Worm (Caenorhabditis elegans): ENCODE data around the gene egl-27.

Gene egl-27

DNA sequence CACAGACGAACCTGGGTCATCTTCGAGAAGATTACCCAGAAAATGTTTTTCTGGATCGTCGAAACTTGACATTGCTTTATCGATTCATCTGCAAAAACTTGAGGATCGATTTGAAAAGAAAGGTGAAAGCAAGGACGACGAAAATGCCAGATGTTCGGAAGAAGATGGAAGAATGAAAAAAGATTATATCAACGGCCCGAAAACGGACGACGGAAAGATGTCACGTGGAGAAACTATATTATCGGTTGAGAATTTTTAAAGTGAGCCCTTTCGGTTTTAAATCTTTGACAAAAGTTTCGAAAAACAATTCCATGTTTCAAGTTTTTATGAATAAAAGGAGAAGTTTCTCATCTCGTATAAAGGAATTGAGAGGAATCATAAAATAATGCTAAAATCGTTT, 23.4 kb downstream of the egl-27 start, which contains the start of gene dnj-5:
Gene dnj-5 (minus strand): TSS at position 101 of the 400 bp plus-strand sequence.
- TF ChIP-seq unc-62 (GFP tag; optimal IDR thresholded peaks at IDR 0.05): no peak

DNA sequence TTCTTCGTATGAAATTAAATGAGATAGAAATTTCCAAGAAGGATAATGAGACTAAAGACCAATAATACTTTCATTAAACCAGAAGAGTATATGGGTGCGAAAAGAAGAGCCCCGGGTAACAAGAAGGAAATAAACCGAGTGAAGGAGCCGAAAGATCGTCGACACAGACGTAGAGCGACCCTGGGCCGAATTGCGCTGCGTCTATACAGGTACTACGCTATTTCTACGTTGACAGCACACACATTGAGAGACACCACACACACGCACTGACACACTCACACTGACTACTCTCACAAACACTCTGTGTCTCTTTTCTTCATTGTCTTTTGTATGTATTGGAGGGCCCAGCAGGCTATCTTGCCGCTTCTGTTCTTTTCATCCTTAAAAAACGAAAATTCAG, 24.0 kb downstream of the egl-27 start:
- TF ChIP-seq unc-62 (GFP tag; optimal IDR thresholded peaks at IDR 0.05): no peak

DNA sequence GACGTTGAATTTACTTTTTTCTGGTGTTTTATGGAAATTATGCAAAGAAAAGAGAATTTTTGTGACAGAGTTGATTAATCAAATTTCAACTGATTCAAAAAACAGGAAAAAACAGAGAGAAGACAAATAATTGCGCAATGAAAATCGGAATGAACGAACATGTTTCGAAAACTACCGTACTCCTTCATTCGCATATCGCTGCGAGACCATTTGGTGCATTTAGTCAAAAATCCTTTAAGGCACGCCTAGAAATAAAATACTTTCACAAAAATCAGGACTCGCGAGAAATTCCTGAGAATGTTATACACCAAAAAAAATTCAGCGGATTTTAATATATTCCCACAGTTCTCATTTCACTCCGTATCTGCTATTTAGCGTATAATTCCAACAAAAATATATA, 25.2 kb downstream of the egl-27 start:
- TF ChIP-seq unc-62 (GFP tag; optimal IDR thresholded peaks at IDR 0.05): no peak

DNA sequence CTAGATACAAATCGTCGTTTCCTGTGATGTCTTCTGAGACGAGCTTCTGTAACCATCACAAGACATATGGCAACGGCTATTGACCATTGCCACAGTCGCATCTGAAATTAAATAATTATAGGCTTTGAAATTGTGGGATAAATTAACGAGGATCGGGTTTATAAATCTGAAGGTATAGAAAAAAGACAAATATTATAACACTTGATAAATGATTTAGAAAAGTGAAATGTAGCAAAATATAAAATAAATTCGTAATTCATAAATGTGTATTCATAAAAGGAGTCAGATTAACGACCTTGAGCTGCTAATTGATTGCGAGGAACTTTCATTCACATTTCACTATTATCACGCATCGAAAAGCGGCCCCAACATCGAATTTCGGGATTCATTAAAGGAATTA, 28.8 kb downstream of the egl-27 start, which contains the start of gene aff-1:
Gene aff-1 (minus strand): TSS at position 101 of the 400 bp plus-strand sequence.
- TF ChIP-seq unc-62 (GFP tag; optimal IDR thresholded peaks at IDR 0.05): no peak

DNA sequence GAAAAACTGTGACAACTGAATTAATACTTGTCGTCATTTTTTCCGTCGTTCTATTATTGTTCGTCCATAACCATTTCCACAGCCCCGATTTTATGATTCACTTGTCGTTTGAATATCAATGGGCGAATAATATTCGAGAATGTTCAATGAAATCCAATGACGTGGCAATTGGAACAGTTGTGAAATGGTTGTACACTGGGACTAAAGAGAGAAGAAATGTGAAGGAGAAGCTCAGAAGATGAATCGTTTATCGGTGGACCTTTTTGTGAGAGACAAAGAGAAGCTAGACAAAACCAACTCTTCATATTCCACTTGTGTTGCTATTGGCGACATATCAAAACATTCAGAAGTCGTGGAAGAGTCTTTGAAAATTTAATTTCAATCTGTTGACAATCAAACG, 36.0 kb downstream of the egl-27 start, which contains the start of gene clhm-1:
Gene clhm-1 (minus strand): TSS at position 207 of the 400 bp plus-strand sequence.
- TF ChIP-seq unc-62 (GFP tag; optimal IDR thresholded peaks at IDR 0.05): no peak

DNA sequence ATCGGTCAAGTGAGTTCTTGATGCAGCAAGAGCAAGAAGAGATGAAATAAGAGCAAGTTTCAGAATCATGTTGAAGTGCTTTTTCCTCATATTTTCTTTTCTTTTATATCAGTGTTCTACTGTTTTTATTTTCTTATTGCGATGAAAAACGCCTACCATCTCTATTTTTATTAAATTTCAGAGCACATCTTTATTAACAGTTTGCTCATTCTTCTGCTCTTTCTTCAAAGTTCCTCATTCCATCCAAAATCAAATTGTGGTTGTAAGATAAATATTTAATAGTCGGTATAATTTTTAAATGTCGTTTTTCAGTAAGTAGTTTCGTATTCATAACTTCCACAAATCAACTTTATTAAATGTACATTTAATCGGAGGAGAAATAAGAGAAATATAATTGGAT, 37.7 kb downstream of the egl-27 start, which contains the start of gene C44B7.5:
Gene C44B7.5 (minus strand): TSS at position 101 of the 400 bp plus-strand sequence.
- no peak for TF ChIP-seq unc-62 (GFP tag; optimal IDR thresholded peaks at IDR 0.05)

DNA sequence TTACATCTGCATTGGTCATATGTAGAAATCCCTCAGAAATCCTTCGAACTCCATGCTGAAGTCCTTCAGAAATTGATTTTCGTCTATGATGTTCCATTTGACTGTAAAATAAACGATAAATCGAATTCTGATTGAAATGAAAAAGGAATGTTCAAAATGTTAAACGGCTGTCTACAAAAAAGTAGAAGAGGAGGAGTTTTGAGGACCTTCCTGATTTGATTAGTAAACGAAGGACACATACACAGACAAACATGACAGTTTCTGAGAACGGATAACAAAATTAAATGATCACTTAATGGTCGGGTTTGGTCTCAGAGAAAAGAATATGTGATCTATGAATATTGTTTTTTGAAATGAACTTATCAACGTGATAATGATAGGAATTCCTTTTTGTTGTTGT, 42.1 kb downstream of the egl-27 start, which contains the start of gene slc-36.5:
Gene slc-36.5 (minus strand): TSS at position 101 of the 400 bp plus-strand sequence.
- no peak for TF ChIP-seq unc-62 (GFP tag; optimal IDR thresholded peaks at IDR 0.05)

DNA sequence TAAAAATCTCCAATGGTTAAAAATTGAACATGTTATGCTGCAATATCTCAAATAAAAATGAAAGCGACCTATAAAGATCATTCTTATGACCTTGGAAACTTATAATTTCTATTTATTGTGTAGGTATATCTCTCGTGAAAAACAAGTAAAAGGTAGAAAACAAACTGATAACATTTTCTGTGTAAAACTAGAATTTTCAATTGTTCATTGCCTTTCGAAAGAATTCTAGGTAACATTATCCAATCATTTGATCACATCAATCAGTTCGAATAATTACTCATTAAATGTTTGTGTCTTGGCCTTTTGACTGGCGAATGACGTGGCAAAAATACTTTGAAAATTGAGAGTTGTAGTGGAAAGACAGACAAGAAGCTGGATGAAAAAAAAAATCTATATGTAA, 43.1 kb downstream of the egl-27 start:
- TF ChIP-seq unc-62 (GFP tag; optimal IDR thresholded peaks at IDR 0.05): no peak

DNA sequence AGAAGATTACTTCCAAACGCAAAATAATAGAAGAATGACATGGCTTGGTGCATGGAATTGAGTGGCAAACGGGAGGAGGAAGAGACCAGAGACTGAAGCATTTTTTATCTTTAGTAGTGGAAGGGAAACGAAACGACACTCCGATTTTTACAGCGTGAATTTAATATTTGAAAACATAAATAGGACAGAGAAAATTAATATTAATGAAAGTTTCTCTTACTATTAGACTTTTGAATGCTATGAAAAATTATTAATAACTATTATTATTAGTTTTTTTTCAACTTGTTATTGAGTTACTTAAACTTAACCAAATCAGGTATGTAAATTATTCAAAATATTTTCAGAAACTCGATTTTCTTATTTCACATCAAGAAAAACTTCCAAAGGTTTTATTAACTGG, 45.3 kb downstream of the egl-27 start, which contains the start of gene C44B7.7:
Gene C44B7.7 (minus strand): TSS at position 101 of the 400 bp plus-strand sequence.
- no peak for TF ChIP-seq unc-62 (GFP tag; optimal IDR thresholded peaks at IDR 0.05)

DNA sequence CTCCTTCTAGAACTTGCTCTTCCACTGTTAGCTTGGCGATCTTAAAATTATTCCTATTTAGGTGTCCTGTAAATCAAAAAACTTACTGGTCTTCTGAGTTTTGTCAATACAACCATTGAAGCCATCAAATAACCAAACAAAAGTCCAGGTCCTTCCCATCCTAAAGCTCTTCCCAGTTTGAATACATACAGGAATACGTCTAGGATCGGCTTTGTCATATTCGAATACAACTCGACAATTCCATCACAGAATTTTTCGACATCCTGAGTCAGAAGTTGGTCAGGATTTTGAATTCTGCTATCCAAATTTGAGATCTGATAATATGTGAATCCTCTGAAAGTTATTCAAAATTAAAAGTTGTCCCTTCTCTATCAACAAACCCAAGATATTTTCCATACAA, 47.5 kb downstream of the egl-27 start:
- TF ChIP-seq unc-62 (GFP tag; optimal IDR thresholded peaks at IDR 0.05): no peak

DNA sequence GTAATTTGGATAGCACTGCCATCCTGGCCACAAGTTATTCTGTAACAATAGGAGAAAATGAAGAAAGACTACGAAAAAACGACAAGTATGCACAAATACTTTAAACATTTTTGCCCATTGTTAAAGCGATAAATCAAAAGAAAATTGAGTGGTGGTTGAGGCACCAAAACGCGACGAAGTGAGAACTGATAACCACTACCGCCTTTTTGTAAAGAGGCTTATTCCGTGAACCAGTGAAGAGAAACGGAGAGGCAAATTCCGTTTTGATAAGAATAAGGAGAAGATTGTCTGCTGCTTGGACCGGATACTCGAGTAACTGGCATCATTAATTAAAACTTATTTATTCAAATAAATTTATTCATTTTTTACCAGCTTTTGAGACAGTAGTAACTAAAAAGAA, 48.9 kb downstream of the egl-27 start, which contains the start of gene pmp-1:
Gene pmp-1 (minus strand): TSS at position 39 of the 400 bp plus-strand sequence.
- TF ChIP-seq unc-62 (GFP tag; optimal IDR thresholded peaks at IDR 0.05): no peak

DNA sequence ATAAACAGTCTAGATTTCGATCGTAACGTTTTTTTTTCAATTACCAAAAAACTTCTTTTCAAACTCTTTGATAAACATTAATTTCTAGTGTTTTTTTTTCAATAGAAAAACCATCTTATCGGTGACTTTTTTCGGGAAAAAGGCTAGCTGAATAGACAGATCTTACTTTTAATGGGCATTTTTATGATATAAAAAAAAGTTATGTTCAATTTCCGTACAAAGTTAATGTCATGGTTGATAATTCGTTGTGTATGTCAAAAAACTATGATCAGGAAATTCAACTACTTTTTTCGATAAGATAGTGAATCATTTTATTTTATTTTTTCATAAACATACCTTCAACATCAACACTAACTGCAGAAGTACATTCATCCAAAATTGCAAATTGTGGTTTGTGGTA, 49.8 kb downstream of the egl-27 start:
- no peak for TF ChIP-seq unc-62 (GFP tag; optimal IDR thresholded peaks at IDR 0.05)

DNA sequence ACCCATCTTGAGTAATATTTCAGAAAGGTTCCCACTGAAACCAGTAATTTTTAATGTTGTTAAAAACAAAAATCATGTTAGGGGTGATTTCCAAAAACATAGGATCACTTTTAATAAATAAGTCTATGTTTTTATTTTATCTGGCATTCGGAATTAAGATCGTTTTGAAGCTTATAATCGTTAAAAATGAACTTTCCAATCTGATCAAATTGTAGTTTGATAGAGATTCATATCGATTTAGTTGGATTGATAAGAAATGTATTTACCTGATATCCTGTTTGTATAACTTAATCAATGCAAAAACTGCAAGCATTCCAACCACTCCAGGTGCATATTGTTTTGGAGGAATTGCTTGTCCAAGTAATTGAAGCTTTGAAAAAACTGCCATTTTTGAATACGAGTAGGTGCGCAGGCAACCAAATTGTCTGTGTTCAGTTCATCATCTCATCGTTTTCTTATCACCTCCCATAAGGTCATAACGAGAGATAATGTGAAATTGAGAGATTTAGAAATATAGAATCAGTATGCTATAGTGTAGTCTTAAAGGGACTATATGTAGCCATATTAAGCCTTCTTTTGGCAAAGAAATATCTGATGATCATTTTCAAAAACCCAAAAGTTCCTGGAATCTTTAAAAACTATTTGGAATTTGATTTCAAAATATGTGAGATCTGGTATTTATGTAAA, 52.7 kb downstream of the egl-27 start, which contains the start of gene pmp-2:
Gene pmp-2 (minus strand): TSS at position 487 of the 687 bp plus-strand sequence.
- no peak for TF ChIP-seq unc-62 (GFP tag; optimal IDR thresholded peaks at IDR 0.05)

DNA sequence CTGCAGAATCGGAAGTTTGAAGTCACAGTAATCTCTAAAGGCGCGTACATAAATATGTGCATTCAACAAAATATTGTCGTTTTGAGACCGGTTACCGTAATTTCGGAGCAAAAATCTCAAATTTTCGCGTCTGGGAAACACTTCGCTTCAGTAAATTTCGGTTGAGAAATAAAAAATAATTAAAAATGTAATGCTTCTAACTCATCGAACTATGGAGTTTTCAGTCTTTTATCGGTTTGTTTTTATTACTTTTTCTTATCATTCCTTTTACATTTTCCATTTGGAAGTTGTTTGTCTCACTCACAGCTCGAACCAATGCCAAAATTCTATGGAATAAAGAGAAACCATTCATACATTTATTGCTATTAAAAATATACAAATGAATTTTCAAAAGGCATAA, 53.4 kb downstream of the egl-27 start:
- no peak for TF ChIP-seq unc-62 (GFP tag; optimal IDR thresholded peaks at IDR 0.05)

DNA sequence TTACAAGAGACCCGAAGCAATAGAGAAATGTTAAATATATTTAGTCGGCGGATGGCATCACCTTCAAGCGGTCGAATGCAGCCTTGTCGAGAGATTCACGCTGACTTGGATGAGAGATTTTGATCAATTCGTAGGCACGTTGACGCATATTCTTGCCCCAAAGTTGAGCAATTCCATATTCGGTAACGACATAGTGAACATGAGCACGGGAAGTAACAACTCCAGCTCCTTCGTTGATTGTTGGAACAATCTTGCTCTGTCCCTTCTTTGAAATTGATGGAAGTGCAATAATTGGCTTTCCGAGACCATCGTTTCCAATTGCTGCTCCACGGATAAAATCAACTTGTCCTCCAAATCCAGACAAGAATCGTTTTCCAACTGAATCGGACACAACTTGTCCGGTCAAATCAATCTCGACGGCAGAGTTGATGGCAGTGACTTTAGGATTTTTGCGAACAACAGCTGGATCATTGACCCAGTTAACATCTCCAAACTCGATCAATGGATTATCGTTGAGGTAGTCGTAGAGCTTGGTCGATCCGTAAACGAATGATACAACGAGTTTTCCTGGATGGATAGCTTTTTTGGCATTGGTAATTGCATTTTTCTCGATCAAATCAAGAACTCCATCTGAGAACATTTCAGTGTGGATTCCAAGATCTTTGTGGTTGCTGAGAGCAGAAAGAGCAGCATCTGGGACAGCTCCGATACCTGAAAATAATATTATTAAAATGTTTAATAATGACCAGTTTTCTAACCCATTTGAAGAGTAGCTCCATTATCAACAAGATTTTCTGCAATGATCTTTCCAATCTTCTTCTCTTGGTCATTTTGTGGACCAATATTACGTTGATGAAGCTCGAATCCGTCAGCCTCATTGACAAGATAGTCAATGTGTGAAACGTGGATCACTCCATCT, 54.1 kb downstream of the egl-27 start:
- TF ChIP-seq unc-62 (GFP tag; optimal IDR thresholded peaks at IDR 0.05): no peak

DNA sequence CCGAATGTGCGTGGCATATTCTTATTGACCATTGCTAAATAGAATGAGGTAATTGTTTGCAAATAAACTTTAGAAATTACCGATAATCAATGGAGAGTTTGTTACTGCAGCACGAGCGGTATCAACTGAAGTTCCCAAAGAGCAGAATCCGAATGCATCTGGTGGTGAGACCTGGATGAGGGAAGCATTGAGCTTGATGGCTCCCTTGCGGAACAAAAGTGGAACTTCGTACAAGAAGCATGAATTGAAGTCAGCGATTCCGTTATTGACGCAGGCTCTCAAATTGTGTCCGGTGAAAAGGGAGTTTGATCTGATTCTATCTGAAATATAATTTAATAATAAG, 54.7 kb downstream of the egl-27 start:
- TF ChIP-seq unc-62 (GFP tag; optimal IDR thresholded peaks at IDR 0.05): no peak
